Fruit fly (Drosophila melanogaster) whole organism, prepupa: ENCODE measurements around the gene Kua.

Experiments
- CG11902 ChIP-seq: fragments of 200-800 bp; sonication (Bioruptor generic); optimal IDR thresholded peaks from 3 replicates; lab custom pipeline; 2016; ENCODE audit warnings: missing biosample characterization, missing genetic modification characterization
- CG34406 ChIP-seq: fragments of 200-800 bp; sonication (Bioruptor generic); optimal IDR thresholded peaks from 3 replicates; lab custom pipeline; 2016; ENCODE audit warnings: missing biosample characterization, missing genetic modification characterization
- CG3919 ChIP-seq: fragments of 200-800 bp; sonication (Bioruptor generic); optimal IDR thresholded peaks from 3 replicates; lab custom pipeline; 2016; ENCODE audit warnings: missing biosample characterization, missing genetic modification characterization
- CG6808 ChIP-seq: fragments of 200-800 bp; sonication (Bioruptor generic); optimal IDR thresholded peaks from 3 replicates; lab custom pipeline; 2017; ENCODE audit warnings: missing biosample characterization, missing genetic modification characterization, mild to moderate bottlenecking, moderate library complexity, missing genetic modification reagents
- Ets21C ChIP-seq: fragments of 200-800 bp; sonication (Bioruptor generic); optimal IDR thresholded peaks from 3 replicates; lab custom pipeline; 2016; ENCODE audit warnings: missing biosample characterization, missing genetic modification characterization
- Gug ChIP-seq: fragments of 200-800 bp; sonication (Bioruptor generic); IDR thresholded peaks from 2 replicates; pipeline ENCODE4 v1.3.6; 2022; ENCODE audit warnings: missing biosample characterization, missing genetic modification characterization
- Hr38 ChIP-seq: sonication (Bioruptor generic); optimal IDR thresholded peaks from 2 replicates; lab custom pipeline; 2016; ENCODE audit warnings: missing biosample characterization, missing genetic modification characterization
- Hr39 ChIP-seq: fragments of 200-800 bp; sonication (Bioruptor generic); optimal IDR thresholded peaks from 2 replicates; lab custom pipeline; 2016; ENCODE audit warnings: missing biosample characterization, missing genetic modification characterization
- Met ChIP-seq: fragments of 200-800 bp; sonication (Bioruptor generic); optimal IDR thresholded peaks from 3 replicates; lab custom pipeline; 2016; ENCODE audit warnings: missing biosample characterization, missing genetic modification characterization
- Smox ChIP-seq: fragments of 200-800 bp; sonication (Bioruptor generic); optimal IDR thresholded peaks from 3 replicates; lab custom pipeline; 2016; ENCODE audit warnings: missing biosample characterization, missing genetic modification characterization
- Sox102F ChIP-seq: fragments of 200-800 bp; sonication (Bioruptor generic); optimal IDR thresholded peaks from 2 replicates; lab custom pipeline; 2016; ENCODE audit warnings: missing biosample characterization, mild to moderate bottlenecking, missing genetic modification characterization
- acj6 ChIP-seq: fragments of 200-800 bp; sonication (Bioruptor generic); optimal IDR thresholded peaks from 3 replicates; lab custom pipeline; 2016; ENCODE audit warnings: missing biosample characterization, missing genetic modification characterization
- fd85E ChIP-seq: fragments of 200-800 bp; sonication (Bioruptor generic); optimal IDR thresholded peaks from 3 replicates; lab custom pipeline; 2016; ENCODE audit warnings: missing biosample characterization, missing genetic modification characterization
- lz ChIP-seq: fragments of 200-800 bp; sonication (Bioruptor generic); optimal IDR thresholded peaks from 3 replicates; lab custom pipeline; 2016; ENCODE audit warnings: missing biosample characterization, missing genetic modification characterization

DNA sequence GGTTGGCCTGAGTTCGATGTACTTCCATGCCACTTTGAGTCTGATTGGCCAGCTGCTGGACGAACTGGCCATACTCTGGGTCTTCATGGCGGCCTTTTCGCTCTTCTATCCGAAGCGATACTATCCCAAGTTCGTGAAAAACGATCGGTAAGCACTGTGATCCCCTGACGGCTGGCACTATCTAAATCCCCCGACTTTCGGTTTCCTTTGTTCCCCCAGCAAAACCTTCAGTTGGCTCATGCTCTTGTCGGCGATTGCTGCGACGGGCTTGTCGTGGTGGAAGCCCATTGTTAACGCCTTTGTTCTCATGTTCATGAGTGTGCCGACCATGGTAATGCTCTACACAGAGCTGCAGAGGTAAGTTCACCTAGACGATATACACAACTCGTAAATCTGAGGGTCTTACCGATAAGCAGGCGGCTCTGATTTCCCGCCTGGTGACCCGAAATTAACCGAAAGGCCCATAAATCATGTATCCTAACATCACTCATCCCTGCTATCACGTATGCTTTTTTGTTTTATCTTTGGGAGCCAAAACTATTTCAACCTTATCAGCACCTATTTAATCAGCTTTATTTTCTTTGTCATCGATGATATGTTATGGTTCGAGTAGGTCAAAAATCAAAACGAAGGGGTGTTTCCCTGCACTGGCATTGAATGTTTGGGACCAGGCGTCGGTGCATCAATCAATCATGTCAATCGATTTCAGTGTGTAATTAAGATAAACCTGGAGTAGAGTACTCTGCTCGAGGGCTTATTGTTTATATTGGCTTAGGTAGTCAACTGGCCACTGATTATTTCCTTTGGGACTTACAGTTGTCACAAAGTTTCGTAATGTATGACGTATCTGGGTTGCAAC, 28.0 kb upstream of the Kua start:
- TF ChIP-seq Ets21C (GFP tag; lab: Kevin White, UChicago) = no peak
- no peak for TF ChIP-seq Hr38 (GFP tag; lab: Kevin White, UChicago)
- no peak for TF ChIP-seq CG3919 (GFP tag; lab: Kevin White, UChicago)
- TF ChIP-seq acj6 = no peak
- TF ChIP-seq Sox102F = no peak
- TF ChIP-seq fd85E = no peak
- no peak for TF ChIP-seq Met (GFP tag; lab: Kevin White, UChicago)
- no peak for TF ChIP-seq Smox (GFP tag; lab: Kevin White, UChicago)
- no peak for TF ChIP-seq CG34406 (GFP tag; lab: Kevin White, UChicago)
- no peak for TF ChIP-seq CG11902 (GFP tag; lab: Kevin White, UChicago)
- no peak for TF ChIP-seq Hr39
- no peak for TF ChIP-seq CG6808 (GFP tag; lab: Kevin White, UChicago)
- TF ChIP-seq Gug = no peak
- TF ChIP-seq lz = no peak
